Fruit fly (Drosophila melanogaster): ENCODE measurements around the gene CG15561.

The CG15561 gene

dm6 chr3R:31250426-31251034 lies 34.8 kb upstream of the CG15561 start (continued):
- TF ChIP-seq sug (tag; optimal IDR thresholded peaks at IDR 0.05): peak; percentile 30

dm6 chr3R:31248245-31248644 lies 32.5 kb upstream of the CG15561 start:
- TF ChIP-seq CG9932 (GFP tag; IDR thresholded peaks at IDR 0.05) (no peak), ato (GFP tag; IDR thresholded peaks at IDR 0.05; ENCODE audit: partially characterized antibody) (peak; percentile 9; the same call in 1 of the 2 replicates), Blimp-1 (GFP tag; optimal IDR thresholded peaks at IDR 0.05) (peak; percentile 28), CG6765 (GFP tag; optimal IDR thresholded peaks at IDR 0.05) (no peak), Elba2 (GFP tag; optimal IDR thresholded peaks at IDR 0.05) (no peak)

- TF ChIP-seq Doc3 (GFP tag; IDR thresholded peaks at IDR 0.05; ENCODE audit: partially characterized antibody) (no peak), chm (GFP tag; IDR thresholded peaks at IDR 0.05) (peak; percentile 66), C15 (GFP tag; IDR thresholded peaks at IDR 0.05) (no peak), ham (GFP tag; IDR thresholded peaks at IDR 0.05) (no peak), scrt (GFP tag; optimal IDR thresholded peaks at IDR 0.05) (peak; percentile 53), grn (GFP tag; optimal IDR thresholded peaks at IDR 0.05) (peak; percentile 38), CG11560 (tag; IDR thresholded peaks at IDR 0.05) (0 out of 3 replicates have a peak, but pooled peaks have one; percentile 22), CG10431 (GFP tag; optimal IDR thresholded peaks at IDR 0.05) (peak; percentile 40), Xrp1 (GFP tag; IDR thresholded peaks at IDR 0.05) (peak; percentile 78; the same call in 1 of the 2 replicates), tna (GFP tag; IDR thresholded peaks at IDR 0.05; ENCODE audit: partially characterized antibody) (no peak), NC2α (GFP tag; optimal IDR thresholded peaks at IDR 0.05) (peak; percentile 2), vnd (GFP tag; IDR thresholded peaks at IDR 0.05; ENCODE audit: partially characterized antibody) (no peak), D19A (tag; optimal IDR thresholded peaks at IDR 0.05) (peak; percentile 72), maf-S (GFP tag; optimal IDR thresholded peaks at IDR 0.05) (peak; percentile 33), CG7271 (tag; optimal IDR thresholded peaks at IDR 0.05) (no peak), CG15514 (GFP tag; optimal IDR thresholded peaks at IDR 0.05) (peak; percentile 33), danr (GFP tag; IDR thresholded peaks at IDR 0.05) (peak; percentile 59; the same call in 1 of the 2 replicates), ERR (GFP tag; optimal IDR thresholded peaks at IDR 0.05) (peak; percentile 4), jigr1 (GFP tag; IDR thresholded peaks at IDR 0.05) (peak; percentile 36; the same call in 1 of the 3 replicates), CG14860 (GFP tag; IDR thresholded peaks at IDR 0.05; ENCODE audit: partially characterized antibody) (no peak), CG7839 (tag; optimal IDR thresholded peaks at IDR 0.05) (peak; percentile 83), B-H1 (GFP tag; IDR thresholded peaks at IDR 0.05) (peak; percentile 78), corto (GFP tag; optimal IDR thresholded peaks at IDR 0.05) (no peak), CG18599 (GFP tag; optimal IDR thresholded peaks at IDR 0.05) (peak; percentile 46), sens-2 (GFP tag; IDR thresholded peaks at IDR 0.05) (peak; percentile 66), slbo (GFP tag; IDR thresholded peaks at IDR 0.05) (peak; percentile 47), Sry-β (GFP tag; optimal IDR thresholded peaks at IDR 0.05) (peak; percentile 5), gro (GFP tag; optimal IDR thresholded peaks at IDR 0.05) (no peak), CG34224 (GFP tag; IDR thresholded peaks at IDR 0.05; ENCODE audit: partially characterized antibody) (no peak), CG17186 (GFP tag; optimal IDR thresholded peaks at IDR 0.05) (no peak), D19B (GFP tag; optimal IDR thresholded peaks at IDR 0.05) (no peak), Jarid2 (GFP tag; optimal IDR thresholded peaks at IDR 0.05) (peak; percentile 18), fd96Cb (tag; optimal IDR thresholded peaks at IDR 0.05) (peak; percentile 85), CG6272 (GFP tag; IDR thresholded peaks at IDR 0.05) (peak; percentile 67), gcm2 (GFP tag; optimal IDR thresholded peaks at IDR 0.05) (no peak), CG9215 (GFP tag; IDR thresholded peaks at IDR 0.05) (no peak), Vsx1 (GFP tag; optimal IDR thresholded peaks at IDR 0.05) (peak; percentile 39), Hsf (GFP tag; optimal IDR thresholded peaks at IDR 0.05) (peak; percentile 56)
Measured at dm6 chr3R:31247281-31247995, 31.7 kb upstream of the CG15561 start.
